Worm (Caenorhabditis elegans) whole organism, mixed stage, embryonic: ENCODE data around the gene R05H11.2.
A peak's percentile ranks its signal among the peaks of the same experiment; 100 is the strongest.

ENCODE experiments used
- M03D4.4 ChIP-seq: sonication (generic microtip); optimal IDR thresholded peaks from 2 replicates; lab custom pipeline; 2017; ENCODE audit warnings: mild to moderate bottlenecking, missing genetic modification characterization, missing compliant biosample characterization
- bed-3 ChIP-seq: fragments of 200-800 bp; sonication (Bioruptor generic); optimal IDR thresholded peaks from 3 replicates; lab custom pipeline; 2018; ENCODE audit warnings: mild to moderate bottlenecking, missing genetic modification characterization, moderate library complexity, missing compliant biosample characterization
- blmp-1 ChIP-seq: fragments of 150-350 bp; optimal IDR thresholded peaks from 2 replicates; lab custom pipeline; 2014; ENCODE audit warnings: missing biosample characterization, missing genetic modification characterization
- ceh-39 ChIP-seq: fragments of 150-350 bp; optimal IDR thresholded peaks from 2 replicates; lab custom pipeline; 2014; ENCODE audit warnings: missing biosample characterization, missing genetic modification characterization
- ceh-43 ChIP-seq: fragments of 200-800 bp; sonication (Bioruptor generic); optimal IDR thresholded peaks from 2 replicates; lab custom pipeline; 2018; ENCODE audit warnings: mild to moderate bottlenecking, missing genetic modification characterization, moderate library complexity, missing compliant biosample characterization
- ces-1 ChIP-seq: fragments of 150-350 bp; optimal IDR thresholded peaks from 2 replicates; lab custom pipeline; 2014; ENCODE audit warnings: missing biosample characterization, missing genetic modification reagents, missing genetic modification characterization
- cnd-1 ChIP-seq: fragments of 200-800 bp; sonication (Bioruptor generic); optimal IDR thresholded peaks from 2 replicates; lab custom pipeline; 2018; ENCODE audit warnings: mild to moderate bottlenecking, missing genetic modification characterization, missing compliant biosample characterization
- elt-1 ChIP-seq: sonication (generic microtip); optimal IDR thresholded peaks from 2 replicates; lab custom pipeline; 2017; ENCODE audit warnings: missing genetic modification characterization, mild to moderate bottlenecking, missing compliant biosample characterization, antibody characterized with exemption, moderate library complexity, borderline replicate concordance; ENCODE audit not compliant: insufficient read depth
- elt-3 ChIP-seq: fragments of 150-350 bp; optimal IDR thresholded peaks from 2 replicates; lab custom pipeline; 2014; ENCODE audit warnings: missing biosample characterization, missing genetic modification characterization
- flh-1 ChIP-seq: fragments of 200-800 bp; sonication (Bioruptor generic); optimal IDR thresholded peaks from 2 replicates; lab custom pipeline; 2018; ENCODE audit warnings: mild to moderate bottlenecking, missing genetic modification characterization, moderate library complexity, missing compliant biosample characterization
- ham-2 ChIP-seq: fragments of 200-800 bp; sonication (Bioruptor generic); optimal IDR thresholded peaks from 2 replicates; lab custom pipeline; 2018; ENCODE audit warnings: mild to moderate bottlenecking, missing genetic modification characterization, missing compliant biosample characterization
- hlh-1 ChIP-seq: fragments of 150-350 bp; optimal IDR thresholded peaks from 2 replicates; lab custom pipeline; 2014; ENCODE audit warnings: missing biosample characterization, missing genetic modification reagents, missing genetic modification characterization
- lin-13 ChIP-seq: fragments of 150-350 bp; optimal IDR thresholded peaks from 2 replicates; lab custom pipeline; 2014; ENCODE audit warnings: missing biosample characterization, missing genetic modification characterization
- lin-32 ChIP-seq: fragments of 200-800 bp; sonication (Bioruptor generic); optimal IDR thresholded peaks from 2 replicates; lab custom pipeline; 2018; ENCODE audit warnings: mild to moderate bottlenecking, missing genetic modification characterization, missing compliant biosample characterization
- lsy-2 ChIP-seq: fragments of 150-350 bp; optimal IDR thresholded peaks from 2 replicates; lab custom pipeline; 2014; ENCODE audit warnings: missing biosample characterization, missing genetic modification characterization
- mab-5 ChIP-seq: fragments of 150-350 bp; optimal IDR thresholded peaks from 2 replicates; lab custom pipeline; 2014; ENCODE audit warnings: missing biosample characterization, missing genetic modification characterization
- mep-1 ChIP-seq: fragments of 150-350 bp; optimal IDR thresholded peaks from 2 replicates; lab custom pipeline; 2017; ENCODE audit warnings: missing biosample characterization, missing genetic modification reagents, missing genetic modification characterization, inconsistent platforms
- mls-2 ChIP-seq: sonication (generic microtip); optimal IDR thresholded peaks from 2 replicates; lab custom pipeline; 2016; ENCODE audit warnings: mild to moderate bottlenecking, missing genetic modification characterization, moderate library complexity, missing compliant biosample characterization
- nhr-12 ChIP-seq: fragments of 150-350 bp; optimal IDR thresholded peaks from 2 replicates; lab custom pipeline; 2014; ENCODE audit warnings: missing biosample characterization, missing genetic modification characterization
- nhr-2 ChIP-seq: fragments of 150-350 bp; optimal IDR thresholded peaks from 2 replicates; lab custom pipeline; 2014; ENCODE audit warnings: missing biosample characterization, missing genetic modification characterization
- nhr-28 ChIP-seq: fragments of 150-350 bp; optimal IDR thresholded peaks from 2 replicates; lab custom pipeline; 2014; ENCODE audit warnings: missing biosample characterization, missing genetic modification characterization
- nhr-76 ChIP-seq: sonication (generic microtip); optimal IDR thresholded peaks from 2 replicates; lab custom pipeline; 2017; ENCODE audit warnings: missing biosample characterization, missing genetic modification characterization
- pha-4 ChIP-seq: fragments of 150-350 bp; optimal IDR thresholded peaks from 2 replicates; lab custom pipeline; 2018; ENCODE audit warnings: missing biosample characterization, missing genetic modification reagents, missing genetic modification characterization
- sptf-1 ChIP-seq: sonication (generic microtip); optimal IDR thresholded peaks from 2 replicates; lab custom pipeline; 2017; ENCODE audit warnings: mild to moderate bottlenecking, missing genetic modification characterization, moderate library complexity, missing compliant biosample characterization
- unc-120 ChIP-seq: sonication (generic microtip); optimal IDR thresholded peaks from 2 replicates; lab custom pipeline; 2017; ENCODE audit warnings: missing genetic modification characterization, missing compliant biosample characterization; ENCODE audit not compliant: poor library complexity, severe bottlenecking
- unc-39 ChIP-seq: fragments of 150-350 bp; optimal IDR thresholded peaks from 2 replicates; lab custom pipeline; 2014; ENCODE audit warnings: missing biosample characterization, missing genetic modification characterization
- unc-62 ChIP-seq: fragments of 150-350 bp; optimal IDR thresholded peaks from 2 replicates; lab custom pipeline; 2014; ENCODE audit warnings: missing biosample characterization, missing genetic modification reagents, missing genetic modification characterization
- zip-8 ChIP-seq: fragments of 150-350 bp; optimal IDR thresholded peaks from 2 replicates; lab custom pipeline; 2014; ENCODE audit warnings: missing biosample characterization, missing genetic modification characterization
- ztf-11 ChIP-seq: fragments of 150-350 bp; optimal IDR thresholded peaks from 2 replicates; lab custom pipeline; 2014; ENCODE audit warnings: missing biosample characterization, missing genetic modification characterization

The R05H11.2 gene

ce11 chrIII:6818037-6818436, 19.9 kb downstream of the R05H11.2 start:
- TF ChIP-seq ces-1 (GFP tag; lab: Kevin White, UChicago) (no peak), lin-32 (GFP tag; lab: Kevin White, UChicago) (no peak), sptf-1 (no peak), zip-8 (tag; lab: Kevin White, UChicago) (no peak), ztf-11 (tag; lab: Kevin White, UChicago) (no peak), lsy-2 (tag; lab: Kevin White, UChicago) (no peak), mep-1 (no peak), ceh-43 (GFP tag; lab: Kevin White, UChicago) (no peak), ham-2 (GFP tag; lab: Kevin White, UChicago) (no peak), nhr-2 (tag; lab: Kevin White, UChicago) (no peak), nhr-76 (no peak), M03D4.4 (tag; lab: Kevin White, UChicago) (no peak), lin-13 (tag; lab: Kevin White, UChicago) (no peak), mls-2 (tag; lab: Kevin White, UChicago) (no peak), elt-3 (tag; lab: Kevin White, UChicago) (no peak), cnd-1 (tag; lab: Kevin White, UChicago) (no peak), ceh-39 (tag; lab: Kevin White, UChicago) (no peak), blmp-1 (tag; lab: Kevin White, UChicago) (no peak)

DNA sequence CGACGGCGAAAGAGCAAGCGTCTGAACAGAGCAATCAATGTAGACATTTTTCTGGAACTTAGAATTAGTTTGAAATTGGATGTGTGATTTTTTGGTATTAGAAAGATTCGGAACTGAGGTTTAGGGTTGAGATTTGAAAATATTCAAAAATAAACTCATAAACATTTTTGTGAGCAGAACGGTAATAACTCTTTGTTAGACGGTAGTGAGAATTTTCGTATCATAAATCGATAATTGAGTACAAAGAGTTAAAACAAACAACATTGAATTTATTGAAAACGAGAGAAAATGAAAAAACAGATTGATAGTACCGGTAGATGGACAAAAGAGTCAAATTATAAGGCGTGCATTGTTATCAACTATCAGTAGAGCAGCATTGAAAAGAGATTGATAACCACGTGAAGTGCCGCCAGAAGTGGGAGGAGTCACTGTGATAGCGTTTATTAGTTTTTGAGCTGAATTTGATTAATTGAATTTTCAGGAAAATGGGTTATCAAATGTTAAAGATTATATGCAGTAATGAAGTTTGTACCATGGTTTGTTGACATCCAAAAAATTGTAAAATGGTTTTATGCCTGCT, 21.3 kb downstream of the R05H11.2 start, which contains the start of gene F28F5.6:
TSS of gene F28F5.6 (minus strand) at position 51 of the 580 bp plus-strand sequence.
- TF ChIP-seq M03D4.4 (tag; lab: Kevin White, UChicago) (no peak), nhr-76 (no peak)

- TF ChIP-seq mep-1 (no peak), mls-2 (tag; lab: Kevin White, UChicago) (no peak), hlh-1 (tag; lab: Kevin White, UChicago) (peak; percentile 91), mab-5 (tag; lab: Kevin White, UChicago) (no peak), ztf-11 (tag; lab: Kevin White, UChicago) (no peak), sptf-1 (no peak), unc-120 (tag; lab: Kevin White, UChicago) (peak; percentile 4), pha-4 (tag; lab: Kevin White, UChicago) (no peak), unc-62 (GFP tag; lab: Kevin White, UChicago) (peak; percentile 75), bed-3 (GFP tag; lab: Kevin White, UChicago) (no peak), zip-8 (tag; lab: Kevin White, UChicago) (no peak), ham-2 (GFP tag; lab: Kevin White, UChicago) (no peak), nhr-28 (tag; lab: Kevin White, UChicago) (no peak), elt-1 (tag; lab: Kevin White, UChicago) (no peak), ces-1 (GFP tag; lab: Kevin White, UChicago) (no peak), nhr-12 (tag; lab: Kevin White, UChicago) (no peak), nhr-2 (tag; lab: Kevin White, UChicago) (no peak), unc-39 (no peak), blmp-1 (tag; lab: Kevin White, UChicago) (no peak), cnd-1 (tag; lab: Kevin White, UChicago) (no peak)
Measured at ce11 chrIII:6820343-6820985, 22.4 kb downstream of the R05H11.2 start, which contains the start of gene ten-1. TSS of gene ten-1 (plus strand) at chrIII:6820935.

ce11 chrIII:6822790-6823189, 24.7 kb downstream of the R05H11.2 start:
- TF ChIP-seq flh-1 (no peak), lin-13 (tag; lab: Kevin White, UChicago) (no peak), hlh-1 (tag; lab: Kevin White, UChicago) (peak; percentile 94)

ce11 chrIII:6826137-6826536, 28.0 kb downstream of the R05H11.2 start:
- TF ChIP-seq zip-8 (tag; lab: Kevin White, UChicago) (peak; percentile 84), nhr-2 (tag; lab: Kevin White, UChicago) (peak; percentile 82), lin-13 (tag; lab: Kevin White, UChicago) (no peak)
- TF ChIP-seq, all 35 proteins: peak for 2
